Worm (Caenorhabditis elegans) whole organism, L1 larva: ENCODE results near the gene catp-8.

Experiments
- C04F5.9 ChIP-seq: sonication (generic microtip); optimal IDR thresholded peaks from 2 replicates; lab custom pipeline; 2016; ENCODE audit warnings: missing genetic modification characterization, missing compliant biosample characterization
- C16A3.4 ChIP-seq: fragments of 150-350 bp; optimal IDR thresholded peaks from 2 replicates; lab custom pipeline; 2014; ENCODE audit warnings: missing biosample characterization, missing genetic modification characterization
- F16B12.6 ChIP-seq: fragments of 150-350 bp; optimal IDR thresholded peaks from 2 replicates; lab custom pipeline; 2014; ENCODE audit warnings: missing biosample characterization, missing genetic modification characterization
- aha-1 ChIP-seq: fragments of 150-350 bp; optimal IDR thresholded peaks from 2 replicates; lab custom pipeline; 2014; ENCODE audit warnings: missing biosample characterization, missing genetic modification characterization
- ama-1 ChIP-seq: fragments of 150-350 bp; optimal IDR thresholded peaks from 2 replicates; lab custom pipeline; 2014
- ceh-63 ChIP-seq: fragments of 200-800 bp; sonication (Bioruptor generic); optimal IDR thresholded peaks from 2 replicates; lab custom pipeline; 2018; ENCODE audit warnings: mild to moderate bottlenecking, missing genetic modification characterization, missing compliant biosample characterization
- ceh-8 ChIP-seq: fragments of 200-800 bp; sonication (Bioruptor generic); optimal IDR thresholded peaks from 2 replicates; lab custom pipeline; 2018; ENCODE audit warnings: mild to moderate bottlenecking, missing genetic modification characterization, moderate library complexity, missing compliant biosample characterization
- ceh-82 ChIP-seq, 3 experiments: fragments of 150-350 bp in 1 of 3; sonication (generic microtip) in 2 of 3; optimal IDR thresholded peaks; 2 replicates each; lab custom pipeline; 2014 to 2017; ENCODE audit warnings: missing biosample characterization in 3 of 3, missing genetic modification characterization in 3 of 3
- ceh-88 ChIP-seq: fragments of 200-800 bp; sonication (Bioruptor generic); IDR thresholded peaks from 2 replicates; pipeline ENCODE4 v1.3.6; 2022; ENCODE audit warnings: missing genetic modification characterization, missing compliant biosample characterization
- ceh-90 ChIP-seq: sonication (generic microtip); optimal IDR thresholded peaks from 2 replicates; lab custom pipeline; 2016; ENCODE audit warnings: missing genetic modification characterization, missing compliant biosample characterization
- ces-1 ChIP-seq: fragments of 150-350 bp; optimal IDR thresholded peaks from 2 replicates; lab custom pipeline; 2014; ENCODE audit warnings: missing biosample characterization, missing genetic modification reagents, missing genetic modification characterization
- efl-3 ChIP-seq: fragments of 200-800 bp; sonication (Bioruptor generic); optimal IDR thresholded peaks from 2 replicates; lab custom pipeline; 2018; ENCODE audit warnings: mild to moderate bottlenecking, missing genetic modification characterization, missing compliant biosample characterization
- egl-13 ChIP-seq: sonication (generic microtip); optimal IDR thresholded peaks from 2 replicates; lab custom pipeline; 2016; ENCODE audit warnings: missing genotype, missing genetic modification reagents, missing genetic modification characterization, missing compliant biosample characterization
- elt-2 ChIP-seq: sonication (generic microtip); optimal IDR thresholded peaks from 2 replicates; lab custom pipeline; 2016; ENCODE audit warnings: missing genetic modification characterization, mild to moderate bottlenecking, inconsistent platforms, missing compliant biosample characterization, missing genetic modification reagents
- elt-3 ChIP-seq, 6 experiments: fragments of 150-350 bp in 1 of 6; sonication (generic microtip); optimal IDR thresholded peaks; 2 replicates each; lab custom pipeline; 2017 to 2018; ENCODE audit warnings: missing biosample characterization in 6 of 6, missing genetic modification characterization in 6 of 6, inconsistent platforms in 1 of 6
- ets-5 ChIP-seq: fragments of 200-800 bp; sonication (Bioruptor generic); IDR thresholded peaks from 2 replicates; pipeline ENCODE4 v1.3.6; 2022; ENCODE audit warnings: missing genetic modification characterization, missing compliant biosample characterization
- fkh-10 ChIP-seq: sonication (generic microtip); optimal IDR thresholded peaks from 2 replicates; lab custom pipeline; 2017; ENCODE audit warnings: missing biosample characterization, missing genetic modification reagents, missing genetic modification characterization
- fkh-4 ChIP-seq: sonication (generic microtip); optimal IDR thresholded peaks from 2 replicates; lab custom pipeline; 2016; ENCODE audit warnings: missing compliant biosample characterization, missing genetic modification characterization, borderline replicate concordance
- hlh-17 ChIP-seq: fragments of 200-800 bp; sonication (Bioruptor generic); optimal IDR thresholded peaks from 2 replicates; lab custom pipeline; 2018; ENCODE audit warnings: missing genetic modification characterization, mild to moderate bottlenecking, missing compliant biosample characterization, moderate library complexity, borderline replicate concordance
- hlh-4 ChIP-seq: sonication (generic microtip); optimal IDR thresholded peaks from 2 replicates; lab custom pipeline; 2016; ENCODE audit warnings: mild to moderate bottlenecking, missing genetic modification characterization, missing compliant biosample characterization
- isw-1 ChIP-seq: fragments of 200-800 bp; sonication (Bioruptor generic); IDR thresholded peaks from 2 replicates; pipeline ENCODE4 v1.3.6; 2022; ENCODE audit warnings: missing genetic modification characterization, missing compliant biosample characterization
- jun-1 ChIP-seq: fragments of 150-350 bp; optimal IDR thresholded peaks from 2 replicates; lab custom pipeline; 2014; ENCODE audit warnings: missing biosample characterization, missing genetic modification reagents, missing genetic modification characterization
- lin-14 ChIP-seq: fragments of 200-800 bp; sonication (Bioruptor generic); optimal IDR thresholded peaks from 2 replicates; lab custom pipeline; 2018; ENCODE audit warnings: mild to moderate bottlenecking, missing genetic modification characterization, moderate library complexity, missing compliant biosample characterization
- lin-15B ChIP-seq: fragments of 150-350 bp; sonication (generic microtip); optimal IDR thresholded peaks from 3 replicates; lab custom pipeline; 2014; ENCODE audit warnings: missing biosample characterization, missing genetic modification characterization
- lin-39 ChIP-seq: fragments of 150-350 bp; optimal IDR thresholded peaks from 2 replicates; lab custom pipeline; 2014; ENCODE audit warnings: missing biosample characterization, missing genetic modification reagents, missing genetic modification characterization
- lir-3 ChIP-seq: sonication (generic microtip); optimal IDR thresholded peaks from 2 replicates; lab custom pipeline; 2016; ENCODE audit warnings: mild to moderate bottlenecking, missing genetic modification characterization, moderate library complexity, missing compliant biosample characterization; ENCODE audit not compliant: poor library complexity
- lsy-2 ChIP-seq, 2 experiments: fragments of 150-350 bp; optimal IDR thresholded peaks; 2 replicates each; lab custom pipeline; 2014; ENCODE audit warnings: missing biosample characterization in 2 of 2, missing genetic modification characterization in 2 of 2
- mdl-1 ChIP-seq, 2 experiments: fragments of 150-350 bp; optimal IDR thresholded peaks; 2 replicates each; lab custom pipeline; 2014 to 2017; ENCODE audit warnings: missing biosample characterization in 2 of 2, missing genetic modification characterization in 2 of 2, inconsistent platforms in 1 of 2
- nhr-11 ChIP-seq: fragments of 150-350 bp; optimal IDR thresholded peaks from 2 replicates; lab custom pipeline; 2014; ENCODE audit warnings: missing biosample characterization, missing genetic modification characterization
- nhr-12 ChIP-seq: sonication (generic microtip); optimal IDR thresholded peaks from 2 replicates; lab custom pipeline; 2017; ENCODE audit warnings: missing biosample characterization, missing genetic modification characterization
- nhr-237 ChIP-seq: fragments of 150-350 bp; optimal IDR thresholded peaks from 2 replicates; lab custom pipeline; 2014; ENCODE audit warnings: missing biosample characterization, missing genetic modification characterization
- nhr-47 ChIP-seq: sonication (generic microtip); optimal IDR thresholded peaks from 2 replicates; lab custom pipeline; 2016; ENCODE audit warnings: mild to moderate bottlenecking, missing genetic modification characterization, moderate library complexity, missing compliant biosample characterization
- nhr-71 ChIP-seq: sonication (generic microtip); optimal IDR thresholded peaks from 2 replicates; lab custom pipeline; 2016; ENCODE audit warnings: mild to moderate bottlenecking, missing genetic modification characterization, moderate library complexity, missing compliant biosample characterization
- nhr-76 ChIP-seq: sonication (generic microtip); optimal IDR thresholded peaks from 2 replicates; lab custom pipeline; 2017; ENCODE audit warnings: missing biosample characterization, missing genetic modification characterization
- nhr-84 ChIP-seq: sonication (generic microtip); optimal IDR thresholded peaks from 2 replicates; lab custom pipeline; 2017; ENCODE audit warnings: missing biosample characterization, missing genetic modification characterization
- nhr-85 ChIP-seq: sonication (generic microtip); peaks from one replicate; lab custom pipeline; 2016; ENCODE audit warnings: missing genetic modification characterization, inconsistent platforms, missing compliant biosample characterization
- pax-3 ChIP-seq: fragments of 200-800 bp; sonication (Bioruptor generic); optimal IDR thresholded peaks from 2 replicates; lab custom pipeline; 2018; ENCODE audit warnings: mild to moderate bottlenecking, missing genetic modification characterization, moderate library complexity, missing compliant biosample characterization
- rnt-1 ChIP-seq: sonication (generic microtip); optimal IDR thresholded peaks from 2 replicates; lab custom pipeline; 2016; ENCODE audit warnings: mild to moderate bottlenecking, missing genetic modification characterization, moderate library complexity, missing compliant biosample characterization
- skn-1 ChIP-seq: fragments of 150-350 bp; optimal IDR thresholded peaks from 2 replicates; lab custom pipeline; 2014; ENCODE audit warnings: missing biosample characterization, missing genetic modification characterization
- sox-4 ChIP-seq: sonication (generic microtip); optimal IDR thresholded peaks from 2 replicates; lab custom pipeline; 2016; ENCODE audit warnings: missing genetic modification characterization, missing compliant biosample characterization
- sptf-1 ChIP-seq: fragments of 150-350 bp; optimal IDR thresholded peaks from 2 replicates; lab custom pipeline; 2014; ENCODE audit warnings: missing biosample characterization, missing genetic modification characterization
- sup-37 ChIP-seq: fragments of 200-800 bp; sonication (Bioruptor generic); optimal IDR thresholded peaks from 2 replicates; lab custom pipeline; 2018; ENCODE audit warnings: mild to moderate bottlenecking, missing genetic modification characterization, missing compliant biosample characterization
- tbx-2 ChIP-seq: sonication (generic microtip); optimal IDR thresholded peaks from 2 replicates; lab custom pipeline; 2016; ENCODE audit warnings: missing genetic modification characterization, missing compliant biosample characterization
- tlp-1 ChIP-seq: fragments of 150-350 bp; optimal IDR thresholded peaks from 2 replicates; lab custom pipeline; 2014; ENCODE audit warnings: missing biosample characterization, missing genetic modification characterization
- unc-130 ChIP-seq: fragments of 150-350 bp; optimal IDR thresholded peaks from 2 replicates; lab custom pipeline; 2017; ENCODE audit warnings: missing biosample characterization, missing genetic modification characterization, inconsistent platforms
- unc-30 ChIP-seq: sonication (generic microtip); optimal IDR thresholded peaks from 2 replicates; lab custom pipeline; 2017; ENCODE audit warnings: missing biosample characterization, missing genetic modification characterization
- unc-62 ChIP-seq: fragments of 150-350 bp; optimal IDR thresholded peaks from 2 replicates; lab custom pipeline; 2014; ENCODE audit warnings: missing biosample characterization, missing genetic modification reagents, missing genetic modification characterization
- unc-86 ChIP-seq: sonication (generic microtip); optimal IDR thresholded peaks from 2 replicates; lab custom pipeline; 2016; ENCODE audit warnings: missing genetic modification characterization, missing compliant biosample characterization
- unc-98 ChIP-seq: fragments of 200-800 bp; sonication (Bioruptor generic); IDR thresholded peaks from 2 replicates; pipeline ENCODE4 v1.3.6; 2022; ENCODE audit warnings: missing genetic modification characterization, missing compliant biosample characterization
- zag-1 ChIP-seq: fragments of 150-350 bp; optimal IDR thresholded peaks from 2 replicates; lab custom pipeline; 2014; ENCODE audit warnings: missing biosample characterization, missing genetic modification characterization
- zip-4 ChIP-seq: fragments of 200-800 bp; sonication (Bioruptor generic); optimal IDR thresholded peaks from 2 replicates; lab custom pipeline; 2018; ENCODE audit warnings: mild to moderate bottlenecking, missing genetic modification characterization, moderate library complexity, missing compliant biosample characterization
- ztf-4 ChIP-seq: fragments of 150-350 bp; optimal IDR thresholded peaks from 2 replicates; lab custom pipeline; 2014; ENCODE audit warnings: missing biosample characterization, missing genetic modification characterization

catp-8 gene

ce11 chrIV:11522225-11522952, 43.3 kb upstream of the catp-8 start (continued):
- TF ChIP-seq elt-3 (tag; optimal IDR thresholded peaks at IDR 0.05; lab: Kevin White, UChicago) = peak in 2 of 6 experiments; percentile 9 to 53
- no peak for TF ChIP-seq ces-1 (GFP tag; lab: Kevin White, UChicago)
- TF ChIP-seq unc-30 (tag; lab: Kevin White, UChicago) = no peak
- no peak for TF ChIP-seq nhr-12
- TF ChIP-seq ceh-90 = no peak
- peak; percentile 34; the same call in 1 of the 2 replicates for TF ChIP-seq isw-1 (GFP tag; lab: Robert Waterston, UW)
- TF ChIP-seq nhr-76 = no peak
- no peak for TF ChIP-seq nhr-84 (tag; lab: Kevin White, UChicago)
- TF ChIP-seq hlh-4 (tag; lab: Kevin White, UChicago) = no peak
- peak; percentile 69 for TF ChIP-seq lir-3 (tag; lab: Kevin White, UChicago)
- TF ChIP-seq nhr-71 (tag; lab: Kevin White, UChicago) = peak; percentile 90
- TF ChIP-seq nhr-237 (tag; lab: Kevin White, UChicago) = peak; percentile 56
- TF ChIP-seq sptf-1 (tag; lab: Kevin White, UChicago) = no peak
- peak; percentile 79 for TF ChIP-seq tbx-2 (tag; lab: Kevin White, UChicago)
- TF ChIP-seq ceh-88 (GFP tag; lab: Robert Waterston, UW) = no peak; the same call in 1 of the 2 replicates
- no peak for TF ChIP-seq zag-1 (tag; lab: Kevin White, UChicago)
- no peak for TF ChIP-seq unc-98 (GFP tag; lab: Robert Waterston, UW)
- peak; percentile 71 to 78 for TF ChIP-seq lsy-2 (tag; optimal IDR thresholded peaks at IDR 0.05; lab: Kevin White, UChicago)
- no peak for TF ChIP-seq egl-13 (tag; lab: Kevin White, UChicago)
- peak; percentile 73 for TF ChIP-seq ama-1 (lab: Kevin White, UChicago)
- TF ChIP-seq unc-62 (GFP tag; lab: Kevin White, UChicago) = no peak
- TF ChIP-seq sox-4 (tag; lab: Kevin White, UChicago) = no peak
- TF ChIP-seq aha-1 (tag; lab: Kevin White, UChicago) = no peak
- TF ChIP-seq nhr-85 = peak; percentile 95
- no peak for TF ChIP-seq ceh-63 (GFP tag; lab: Kevin White, UChicago)
- TF ChIP-seq nhr-47 (tag; lab: Kevin White, UChicago) = peak; percentile 80
- TF ChIP-seq tlp-1 (tag; lab: Kevin White, UChicago) = no peak
- peak; percentile 71 for TF ChIP-seq ztf-4 (tag; lab: Kevin White, UChicago)
- no peak for TF ChIP-seq lin-39 (tag; lab: Kevin White, UChicago)
- peak; percentile 27 for TF ChIP-seq fkh-10 (GFP tag; lab: Kevin White, UChicago)
- no peak for TF ChIP-seq hlh-17 (GFP tag; lab: Kevin White, UChicago)
- TF ChIP-seq sup-37 (GFP tag; lab: Kevin White, UChicago) = no peak
- TF ChIP-seq mdl-1 (tag; optimal IDR thresholded peaks at IDR 0.05; lab: Kevin White, UChicago) = peak in 1 of 2 experiments; percentile 66
- peak; percentile 48 for TF ChIP-seq ceh-8 (GFP tag; lab: Kevin White, UChicago)
- TF ChIP-seq unc-130 (tag; lab: Kevin White, UChicago) = peak; percentile 49
- TF ChIP-seq lin-14 (GFP tag; lab: Kevin White, UChicago) = peak; percentile 95
- TF ChIP-seq nhr-11 (tag; lab: Kevin White, UChicago) = peak; percentile 70
- TF ChIP-seq efl-3 (GFP tag; lab: Kevin White, UChicago) = no peak
- TF ChIP-seq C16A3.4 (tag; lab: Kevin White, UChicago) = peak; percentile 37
- peak; percentile 35 for TF ChIP-seq pax-3 (tag; lab: Kevin White, UChicago)
- TF ChIP-seq F16B12.6 = no peak
- TF ChIP-seq zip-4 = no peak
- TF ChIP-seq unc-86 (tag; lab: Kevin White, UChicago) = peak; percentile 39
- peak; percentile 26 to 67 (median 37) for TF ChIP-seq ceh-82 (tag; optimal IDR thresholded peaks at IDR 0.05; lab: Kevin White, UChicago)
- TF ChIP-seq jun-1 (tag; lab: Kevin White, UChicago) = peak; percentile 77
- peak; percentile 50 for TF ChIP-seq lin-15B
- TF ChIP-seq fkh-4 (tag; lab: Kevin White, UChicago) = no peak
- TF ChIP-seq skn-1 (tag; lab: Kevin White, UChicago) = peak; percentile 68
- TF ChIP-seq elt-2 (tag; lab: Kevin White, UChicago) = peak; percentile 27
- peak; percentile 74 for TF ChIP-seq rnt-1
- TF ChIP-seq ets-5 (GFP tag; lab: Robert Waterston, UW) = no peak
- no peak for TF ChIP-seq C04F5.9 (tag; lab: Kevin White, UChicago)
